Fruit fly (Drosophila melanogaster) whole organism: ENCODE measurements around the gene DAAM.
A peak's percentile ranks its signal among the peaks of the same experiment; 100 is the strongest.

Source experiments
- CG8478 ChIP-seq: fragments of >200 bp; optimal IDR thresholded peaks from 2 replicates; lab custom pipeline; 2018; ENCODE audit warnings: inconsistent platforms
- Dll ChIP-seq: fragments of >200 bp; optimal IDR thresholded peaks from 2 replicates; lab custom pipeline; 2017
- EcR ChIP-seq, 2 experiments: fragments of >200 bp; optimal IDR thresholded peaks; 2 replicates each; lab custom pipeline; 2017; ENCODE audit warnings: missing biosample characterization in 2 of 2, missing genetic modification characterization in 2 of 2, missing genetic modification reagents in 2 of 2
- pan ChIP-seq: fragments of >200 bp; optimal IDR thresholded peaks from 2 replicates; lab custom pipeline; 2017
- psq ChIP-seq: fragments of >200 bp; optimal IDR thresholded peaks from 2 replicates; lab custom pipeline; 2017
- usp ChIP-seq: fragments of >200 bp; optimal IDR thresholded peaks from 2 replicates; lab custom pipeline; 2017; ENCODE audit warnings: missing biosample characterization, missing genetic modification characterization, mixed read lengths

Gene DAAM

DNA sequence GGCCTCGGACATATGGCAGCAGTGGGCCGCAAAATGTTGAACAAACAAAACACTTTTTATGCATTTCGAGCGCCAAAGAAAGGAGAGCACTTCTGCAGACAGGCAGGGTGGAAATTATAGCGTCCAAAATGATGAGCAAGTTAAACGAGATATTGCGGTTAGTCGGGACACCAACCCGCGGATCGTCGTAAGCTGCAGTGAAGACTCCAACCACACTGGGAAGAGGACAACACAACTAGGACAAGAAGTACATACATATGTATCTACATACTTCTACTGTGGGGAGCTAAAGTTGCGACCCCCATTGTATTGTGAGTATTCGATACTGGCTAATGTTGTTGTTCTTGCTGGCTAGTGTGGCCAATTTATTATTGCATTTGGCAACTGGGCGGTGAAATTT lies 36.0 kb downstream of the DAAM start:
- TF ChIP-seq psq (lab: Kevin White, UChicago) = no peak
- no peak for TF ChIP-seq pan
- TF ChIP-seq usp (GFP tag; lab: Kevin White, UChicago) = no peak
- no peak for TF ChIP-seq EcR (GFP tag; optimal IDR thresholded peaks at IDR 0.05; lab: Kevin White, UChicago)
- TF ChIP-seq CG8478 (lab: Kevin White, UChicago) = no peak
- TF ChIP-seq Dll (lab: Kevin White, UChicago) = no peak

- TF ChIP-seq usp (GFP tag; lab: Kevin White, UChicago) (no peak), CG8478 (lab: Kevin White, UChicago) (no peak), Dll (lab: Kevin White, UChicago) (no peak), psq (lab: Kevin White, UChicago) (no peak), pan (no peak), EcR (GFP tag; optimal IDR thresholded peaks at IDR 0.05; lab: Kevin White, UChicago) (no peak)
These were observed 36.9 kb downstream of the DAAM start for dm6 chrX:1285273-1285672.

- TF ChIP-seq EcR (GFP tag; optimal IDR thresholded peaks at IDR 0.05; lab: Kevin White, UChicago) (no peak), usp (GFP tag; lab: Kevin White, UChicago) (no peak), pan (no peak)
These were observed 37.9 kb downstream of the DAAM start for dm6 chrX:1284238-1284637.

- no peak for TF ChIP-seq psq (lab: Kevin White, UChicago)
- no peak for TF ChIP-seq EcR (GFP tag; optimal IDR thresholded peaks at IDR 0.05; lab: Kevin White, UChicago)
- no peak for TF ChIP-seq Dll (lab: Kevin White, UChicago)
- TF ChIP-seq pan = no peak
- TF ChIP-seq CG8478 (lab: Kevin White, UChicago) = no peak
These were observed 39.1 kb downstream of the DAAM start for dm6 chrX:1282953-1283568.

- no peak for TF ChIP-seq pan
- no peak for TF ChIP-seq psq (lab: Kevin White, UChicago)
These were observed 39.7 kb downstream of the DAAM start for dm6 chrX:1282433-1282832.

DNA sequence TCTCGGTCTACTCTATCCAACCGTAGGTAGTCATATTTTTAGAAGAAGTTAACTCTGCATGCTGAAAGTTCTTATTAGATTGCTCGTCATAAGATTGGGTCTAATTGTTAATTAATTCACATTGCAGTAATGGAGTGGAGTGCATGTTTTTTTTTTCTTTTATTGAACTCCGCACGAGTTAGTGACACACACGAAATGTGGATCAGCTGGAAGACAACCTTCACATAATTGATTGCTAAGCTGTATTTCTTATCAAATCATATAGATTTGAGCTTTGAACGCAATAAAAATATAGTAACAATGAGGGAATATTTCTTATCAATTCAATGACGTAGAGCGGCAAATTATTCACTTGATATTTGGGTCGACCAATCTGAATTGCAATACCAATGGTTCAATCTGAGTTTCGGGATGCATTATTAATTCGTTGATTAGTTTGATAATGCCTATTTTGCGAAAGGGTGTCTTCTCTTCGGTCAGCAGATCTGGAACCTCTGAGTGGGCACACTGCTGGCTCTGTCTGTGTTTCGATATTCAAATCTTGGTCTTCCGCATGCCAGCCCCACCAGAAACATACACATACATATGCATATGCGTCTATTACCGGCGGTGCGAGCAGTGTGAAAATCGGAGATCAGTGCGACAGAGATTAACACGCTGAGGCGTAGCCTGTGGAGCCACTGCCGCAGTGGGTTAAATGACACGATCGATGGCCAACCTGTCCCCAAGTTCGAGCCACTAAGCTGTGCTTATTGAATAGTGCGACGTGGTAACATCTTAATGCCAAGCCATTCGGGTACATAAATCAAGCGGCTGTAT lies 43.1 kb downstream of the DAAM start:
- TF ChIP-seq usp (GFP tag; lab: Kevin White, UChicago) (no peak), CG8478 (lab: Kevin White, UChicago) (no peak), Dll (lab: Kevin White, UChicago) (no peak), psq (lab: Kevin White, UChicago) (no peak), EcR (GFP tag; optimal IDR thresholded peaks at IDR 0.05; lab: Kevin White, UChicago) (no peak), pan (no peak)

DNA sequence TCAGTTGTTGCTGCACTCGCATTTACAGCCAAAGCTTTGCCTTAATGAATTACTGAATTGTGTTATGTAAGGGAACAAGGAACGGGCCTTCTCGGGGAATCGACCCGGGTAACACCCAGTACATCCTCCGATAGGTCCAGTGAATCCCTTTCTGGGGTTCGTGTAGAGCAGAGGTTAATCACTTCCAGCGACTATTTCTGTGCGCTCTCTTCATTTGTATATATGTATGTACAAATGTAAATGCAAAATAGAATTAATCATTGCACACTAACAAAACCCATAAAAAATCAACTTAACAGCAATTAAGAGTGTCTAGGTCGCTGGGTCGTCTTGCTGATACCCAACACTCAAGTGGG lies 44.7 kb downstream of the DAAM start:
- TF ChIP-seq pan = peak; percentile 59
- TF ChIP-seq usp (GFP tag; lab: Kevin White, UChicago) = no peak
- no peak for TF ChIP-seq psq (lab: Kevin White, UChicago)

- TF ChIP-seq pan = no peak
- no peak for TF ChIP-seq usp (GFP tag; lab: Kevin White, UChicago)
- TF ChIP-seq psq (lab: Kevin White, UChicago) = no peak
- no peak for TF ChIP-seq EcR (GFP tag; optimal IDR thresholded peaks at IDR 0.05; lab: Kevin White, UChicago)
- no peak for TF ChIP-seq CG8478 (lab: Kevin White, UChicago)
- no peak for TF ChIP-seq Dll (lab: Kevin White, UChicago)
These were observed 45.2 kb downstream of the DAAM start for dm6 chrX:1276757-1277527.

dm6 chrX:1276047-1276756 lies 46.0 kb downstream of the DAAM start:
- no peak for TF ChIP-seq usp (GFP tag; lab: Kevin White, UChicago)
- TF ChIP-seq Dll (lab: Kevin White, UChicago) = peak; percentile 79
- no peak for TF ChIP-seq EcR (GFP tag; optimal IDR thresholded peaks at IDR 0.05; lab: Kevin White, UChicago)

DNA sequence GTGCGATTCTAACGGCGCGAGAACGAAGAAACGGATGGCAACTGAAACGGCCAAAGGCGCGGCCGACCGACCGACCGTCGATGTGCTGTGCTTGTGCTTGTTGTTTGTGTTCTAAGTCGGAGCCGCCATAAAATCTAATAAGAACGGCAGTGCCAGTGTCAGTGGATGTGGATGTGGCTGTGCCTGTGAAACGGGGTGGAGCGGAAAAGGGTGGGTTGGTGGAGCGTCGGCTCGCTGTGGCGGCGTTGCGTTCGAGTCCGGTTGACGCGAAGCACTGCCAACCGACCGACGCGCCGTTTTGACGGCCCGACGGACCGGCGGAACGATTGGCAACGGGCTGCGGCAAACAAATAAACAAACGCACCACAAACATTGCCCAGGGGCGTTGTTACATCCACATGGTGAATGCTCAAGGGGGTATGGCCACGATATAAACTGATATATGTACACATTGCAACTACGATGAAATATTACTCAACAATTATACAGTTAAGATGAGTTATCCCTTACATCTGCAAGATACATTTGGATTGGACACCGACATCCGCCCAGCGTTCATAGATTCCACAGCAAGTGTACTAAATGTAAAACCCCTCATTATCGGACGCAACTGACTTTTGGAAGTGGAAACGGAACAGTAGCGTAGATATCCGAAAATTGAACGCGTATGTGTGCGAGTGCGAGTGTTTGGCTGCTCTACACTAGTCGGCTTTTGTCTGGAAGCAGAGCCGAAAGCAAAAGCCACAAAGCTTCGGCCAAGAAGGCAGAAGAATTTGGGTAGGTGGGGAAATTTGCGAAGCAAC lies 46.9 kb downstream of the DAAM start, which contains the start of gene Atf3:
TSS of gene Atf3 (minus strand) at position 267 of the 803 bp plus-strand sequence.
- TF ChIP-seq CG8478 (lab: Kevin White, UChicago) (no peak), Dll (lab: Kevin White, UChicago) (no peak), EcR (GFP tag; optimal IDR thresholded peaks at IDR 0.05; lab: Kevin White, UChicago) (no peak), usp (GFP tag; lab: Kevin White, UChicago) (no peak), pan (no peak)

dm6 chrX:1272848-1273247 lies 49.3 kb downstream of the DAAM start:
- TF ChIP-seq CG8478 (lab: Kevin White, UChicago) (no peak), usp (GFP tag; lab: Kevin White, UChicago) (no peak), pan (no peak), psq (lab: Kevin White, UChicago) (no peak), EcR (GFP tag; optimal IDR thresholded peaks at IDR 0.05; lab: Kevin White, UChicago) (no peak), Dll (lab: Kevin White, UChicago) (no peak)
